Fruit fly (Drosophila melanogaster) whole organism, prepupa: Measurements from ENCODE around the gene CG11333.
A peak's percentile ranks its signal among the peaks of the same experiment; 100 is the strongest.

Source experiments
- Blimp-1 ChIP-seq: fragments of 200-800 bp; sonication (Bioruptor generic); optimal IDR thresholded peaks from 3 replicates; lab custom pipeline; 2017; ENCODE audit warnings: missing biosample characterization, missing genetic modification characterization, mild to moderate bottlenecking, moderate library complexity, missing genetic modification reagents
- CG10631 ChIP-seq: fragments of 200-800 bp; sonication (Bioruptor generic); optimal IDR thresholded peaks from 2 replicates; lab custom pipeline; 2016; ENCODE audit warnings: missing biosample characterization, missing genetic modification characterization
- CG10669 ChIP-seq: fragments of 200-800 bp; sonication (Bioruptor generic); optimal IDR thresholded peaks from 3 replicates; lab custom pipeline; 2018; ENCODE audit warnings: missing biosample characterization, mild to moderate bottlenecking, missing genetic modification characterization, moderate library complexity
- CG11294 ChIP-seq: fragments of 200-800 bp; sonication (Bioruptor generic); IDR thresholded peaks from 2 replicates; pipeline ENCODE4 v1.3.6; 2022; ENCODE audit warnings: missing biosample characterization, missing genetic modification characterization
- CG11762 ChIP-seq: fragments of 200-800 bp; sonication (Bioruptor generic); optimal IDR thresholded peaks from 3 replicates; lab custom pipeline; 2016; ENCODE audit warnings: missing biosample characterization, missing genetic modification characterization; ENCODE audit not compliant: insufficient read depth
- CG15336 ChIP-seq: fragments of 200-800 bp; sonication (Bioruptor generic); IDR thresholded peaks from 2 replicates; pipeline ENCODE4 v1.3.6; 2022; ENCODE audit warnings: missing biosample characterization, missing genetic modification characterization
- CG1621 ChIP-seq: fragments of 200-800 bp; sonication (Bioruptor generic); optimal IDR thresholded peaks from 3 replicates; lab custom pipeline; 2018; ENCODE audit warnings: missing biosample characterization, mild to moderate bottlenecking, missing genetic modification characterization
- CG16779 ChIP-seq: fragments of 200-800 bp; sonication (Bioruptor generic); optimal IDR thresholded peaks from 3 replicates; lab custom pipeline; 2017; ENCODE audit warnings: missing biosample characterization, mild to moderate bottlenecking, missing genetic modification characterization
- CG3032 ChIP-seq: fragments of 200-800 bp; optimal IDR thresholded peaks from 2 replicates; lab custom pipeline; 2019; ENCODE audit warnings: missing biosample characterization, mild to moderate bottlenecking, missing genetic modification characterization, moderate library complexity
- CG31627 ChIP-seq: fragments of 200-800 bp; sonication (Bioruptor generic); optimal IDR thresholded peaks from 3 replicates; lab custom pipeline; 2016; ENCODE audit warnings: missing biosample characterization, missing genetic modification characterization
- CG32006 ChIP-seq: fragments of 200-800 bp; sonication (Bioruptor generic); optimal IDR thresholded peaks from 3 replicates; lab custom pipeline; 2017; ENCODE audit warnings: missing biosample characterization, mild to moderate bottlenecking, missing genetic modification characterization
- CG34406 ChIP-seq: fragments of 200-800 bp; sonication (Bioruptor generic); optimal IDR thresholded peaks from 3 replicates; lab custom pipeline; 2016; ENCODE audit warnings: missing biosample characterization, missing genetic modification characterization
- CG3919 ChIP-seq: fragments of 200-800 bp; sonication (Bioruptor generic); optimal IDR thresholded peaks from 3 replicates; lab custom pipeline; 2016; ENCODE audit warnings: missing biosample characterization, missing genetic modification characterization
- CG4318 ChIP-seq: fragments of 200-800 bp; sonication (Bioruptor generic); optimal IDR thresholded peaks from 3 replicates; lab custom pipeline; 2017; ENCODE audit warnings: missing biosample characterization, mild to moderate bottlenecking, missing genetic modification characterization
- CG6163 ChIP-seq: fragments of 200-800 bp; sonication (Bioruptor generic); IDR thresholded peaks from 3 replicates; pipeline ENCODE4 v1.3.6; 2022; ENCODE audit warnings: missing biosample characterization, missing genetic modification characterization
- CG6276 ChIP-seq: fragments of 200-800 bp; sonication (Bioruptor generic); optimal IDR thresholded peaks from 2 replicates; lab custom pipeline; 2017; ENCODE audit warnings: missing biosample characterization, mild to moderate bottlenecking, missing genetic modification characterization
- CG6792 ChIP-seq: fragments of 200-800 bp; sonication (Bioruptor generic); optimal IDR thresholded peaks from 3 replicates; lab custom pipeline; 2016; ENCODE audit warnings: missing biosample characterization, missing genetic modification characterization
- CG6854 ChIP-seq: fragments of 200-800 bp; sonication (Bioruptor generic); optimal IDR thresholded peaks from 2 replicates; lab custom pipeline; 2017; ENCODE audit warnings: missing biosample characterization, mild to moderate bottlenecking, missing genetic modification characterization
- CG8119 ChIP-seq: fragments of 200-800 bp; sonication (Bioruptor generic); IDR thresholded peaks from 3 replicates; pipeline ENCODE4 v1.3.6; 2022; ENCODE audit warnings: missing biosample characterization, missing genetic modification characterization
- CG8319 ChIP-seq: fragments of 200-800 bp; sonication (Bioruptor generic); optimal IDR thresholded peaks from 3 replicates; lab custom pipeline; 2016; ENCODE audit warnings: missing biosample characterization, missing genetic modification characterization
- CG8632 ChIP-seq: fragments of 200-800 bp; sonication (Bioruptor generic); optimal IDR thresholded peaks from 3 replicates; lab custom pipeline; 2016; ENCODE audit warnings: missing biosample characterization, missing genetic modification characterization
- CG9139 ChIP-seq: fragments of 200-800 bp; sonication (Bioruptor generic); optimal IDR thresholded peaks from 3 replicates; lab custom pipeline; 2017; ENCODE audit warnings: missing biosample characterization, mild to moderate bottlenecking, missing genetic modification characterization
- Eip75B ChIP-seq: fragments of 200-800 bp; sonication (Bioruptor generic); optimal IDR thresholded peaks from 3 replicates; lab custom pipeline; 2016; ENCODE audit warnings: missing biosample characterization, missing genetic modification characterization
- Eip78C ChIP-seq: fragments of 200-800 bp; sonication (Bioruptor generic); peaks from one replicate; lab custom pipeline; 2016; ENCODE audit warnings: missing biosample characterization, missing genetic modification characterization
- Eip93F ChIP-seq: fragments of 200-800 bp; sonication (Bioruptor generic); optimal IDR thresholded peaks from 2 replicates; lab custom pipeline; 2016; ENCODE audit warnings: missing biosample characterization, mild to moderate bottlenecking, missing genetic modification characterization
- Ets21C ChIP-seq: fragments of 200-800 bp; sonication (Bioruptor generic); optimal IDR thresholded peaks from 3 replicates; lab custom pipeline; 2016; ENCODE audit warnings: missing biosample characterization, missing genetic modification characterization
- Ets96B ChIP-seq: fragments of 200-800 bp; optimal IDR thresholded peaks from 2 replicates; lab custom pipeline; 2019; ENCODE audit warnings: missing biosample characterization, mild to moderate bottlenecking, missing genetic modification characterization, moderate library complexity
- Gug ChIP-seq: fragments of 200-800 bp; sonication (Bioruptor generic); IDR thresholded peaks from 2 replicates; pipeline ENCODE4 v1.3.6; 2022; ENCODE audit warnings: missing biosample characterization, missing genetic modification characterization
- Hr38 ChIP-seq: sonication (Bioruptor generic); optimal IDR thresholded peaks from 2 replicates; lab custom pipeline; 2016; ENCODE audit warnings: missing biosample characterization, missing genetic modification characterization
- Hr4 ChIP-seq: fragments of 200-800 bp; sonication (Bioruptor generic); optimal IDR thresholded peaks from 3 replicates; lab custom pipeline; 2016; ENCODE audit warnings: missing biosample characterization, missing genetic modification characterization
- OdsH ChIP-seq: fragments of 200-800 bp; sonication (Bioruptor generic); optimal IDR thresholded peaks from 3 replicates; lab custom pipeline; 2016; ENCODE audit warnings: missing biosample characterization, missing genetic modification characterization
- Smox ChIP-seq: fragments of 200-800 bp; sonication (Bioruptor generic); optimal IDR thresholded peaks from 3 replicates; lab custom pipeline; 2016; ENCODE audit warnings: missing biosample characterization, missing genetic modification characterization
- Sox102F ChIP-seq: fragments of 200-800 bp; sonication (Bioruptor generic); optimal IDR thresholded peaks from 2 replicates; lab custom pipeline; 2016; ENCODE audit warnings: missing biosample characterization, mild to moderate bottlenecking, missing genetic modification characterization
- Sox14 ChIP-seq: fragments of 200-800 bp; sonication (Bioruptor generic); optimal IDR thresholded peaks from 3 replicates; lab custom pipeline; 2016; ENCODE audit warnings: missing biosample characterization, missing genetic modification characterization
- Sox15 ChIP-seq: fragments of 200-800 bp; sonication (Bioruptor generic); optimal IDR thresholded peaks from 3 replicates; lab custom pipeline; 2016; ENCODE audit warnings: missing biosample characterization, missing genetic modification characterization
- achi ChIP-seq: fragments of 200-800 bp; sonication (Bioruptor generic); optimal IDR thresholded peaks from 3 replicates; lab custom pipeline; 2016; ENCODE audit warnings: missing biosample characterization, missing genetic modification characterization
- cyc ChIP-seq: fragments of 200-800 bp; sonication (Bioruptor generic); optimal IDR thresholded peaks from 3 replicates; lab custom pipeline; 2016; ENCODE audit warnings: missing biosample characterization, missing genetic modification characterization
- dac ChIP-seq: fragments of 200-800 bp; sonication (Bioruptor generic); optimal IDR thresholded peaks from 2 replicates; lab custom pipeline; 2017; ENCODE audit warnings: missing biosample characterization, mild to moderate bottlenecking, missing genetic modification characterization
- dsx ChIP-seq: fragments of 200-800 bp; optimal IDR thresholded peaks from 3 replicates; lab custom pipeline; 2019; ENCODE audit warnings: missing biosample characterization, mild to moderate bottlenecking, missing genetic modification characterization, moderate library complexity; ENCODE audit not compliant: poor library complexity, severe bottlenecking
- eg ChIP-seq: fragments of 200-800 bp; sonication (Bioruptor generic); IDR thresholded peaks from 3 replicates; pipeline ENCODE4 v1.3.6; 2022; ENCODE audit warnings: missing biosample characterization, missing genetic modification characterization
- esn ChIP-seq: fragments of 200-800 bp; sonication (Bioruptor generic); optimal IDR thresholded peaks from 2 replicates; lab custom pipeline; 2016; ENCODE audit warnings: missing biosample characterization, mild to moderate bottlenecking, missing genetic modification characterization, moderate library complexity
- fd59A ChIP-seq: fragments of 200-800 bp; sonication (Bioruptor generic); optimal IDR thresholded peaks from 2 replicates; lab custom pipeline; 2017; ENCODE audit warnings: missing biosample characterization, mild to moderate bottlenecking, missing genetic modification characterization, missing genetic modification reagents
- fkh ChIP-seq: fragments of 200-800 bp; sonication (Bioruptor generic); optimal IDR thresholded peaks from 3 replicates; lab custom pipeline; 2017; ENCODE audit warnings: missing biosample characterization, mild to moderate bottlenecking, missing genetic modification characterization, moderate library complexity
- pdm3 ChIP-seq: fragments of 200-800 bp; sonication (Bioruptor generic); optimal IDR thresholded peaks from 3 replicates; lab custom pipeline; 2016; ENCODE audit warnings: missing biosample characterization, missing genetic modification characterization
- salr ChIP-seq, 2 experiments: fragments of 200-800 bp; sonication (Bioruptor generic); optimal IDR thresholded peaks; 3 replicates each; lab custom pipeline; 2016 to 2018; ENCODE audit warnings: missing biosample characterization in 2 of 2, missing genetic modification characterization in 2 of 2, mild to moderate bottlenecking in 1 of 2
- spab ChIP-seq: fragments of 200-800 bp; sonication (Bioruptor generic); optimal IDR thresholded peaks from 2 replicates; lab custom pipeline; 2017; ENCODE audit warnings: missing biosample characterization, mild to moderate bottlenecking, missing genetic modification characterization, missing genetic modification reagents
- svp ChIP-seq: fragments of 200-800 bp; sonication (Bioruptor generic); peaks from one replicate; lab custom pipeline; 2016; ENCODE audit warnings: missing biosample characterization, missing genetic modification characterization
- vri ChIP-seq: fragments of 200-800 bp; sonication (Bioruptor generic); optimal IDR thresholded peaks from 3 replicates; lab custom pipeline; 2016; ENCODE audit warnings: missing biosample characterization, mild to moderate bottlenecking, missing genetic modification characterization

Gene CG11333

DNA sequence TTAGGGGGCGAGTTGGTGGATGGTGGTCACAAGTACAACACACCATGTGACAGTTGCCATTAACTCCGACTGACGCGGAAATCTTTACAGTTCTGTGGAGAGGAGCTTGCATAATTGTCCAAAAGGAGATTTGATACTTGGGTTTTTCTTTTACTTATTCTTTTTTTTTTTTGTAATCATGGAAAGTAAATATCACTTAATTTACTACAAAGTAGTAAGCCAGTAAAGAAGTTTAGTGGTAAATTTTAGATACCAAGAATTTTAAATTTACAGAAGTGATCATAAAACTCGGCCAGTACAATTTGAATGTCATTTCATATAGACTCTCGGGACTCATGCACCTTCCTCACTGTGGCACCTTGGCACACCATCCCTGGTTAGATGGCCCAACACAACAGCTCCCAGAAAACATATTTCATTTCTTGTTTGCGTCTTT is 42.2 kb downstream of the CG11333 start (continued):
- TF ChIP-seq CG34406 (GFP tag; lab: Kevin White, UChicago), result peak; percentile 61
- TF ChIP-seq Eip78C, result peak; percentile 88
- TF ChIP-seq CG8632 (GFP tag; lab: Kevin White, UChicago), result peak; percentile 46
- no peak for TF ChIP-seq vri
- peak; percentile 84 for TF ChIP-seq esn
- no peak for TF ChIP-seq CG15336 (GFP tag; lab: Robert Waterston, UW)
- TF ChIP-seq CG8119 (GFP tag; lab: Robert Waterston, UW), result no peak
- no peak for TF ChIP-seq Ets96B
- TF ChIP-seq CG8319 (GFP tag; lab: Kevin White, UChicago), result peak; percentile 19
- no peak for TF ChIP-seq eg (GFP tag; lab: Robert Waterston, UW)
- peak; percentile 11 for TF ChIP-seq CG10669 (GFP tag; lab: Kevin White, UChicago)
- no peak for TF ChIP-seq CG6854 (GFP tag; lab: Kevin White, UChicago)
- TF ChIP-seq Eip93F (GFP tag; lab: Kevin White, UChicago), result no peak
- peak; percentile 3 for TF ChIP-seq spab (GFP tag; lab: Kevin White, UChicago)
- peak; percentile 71 for TF ChIP-seq Ets21C (GFP tag; lab: Kevin White, UChicago)
- peak; percentile 73 for TF ChIP-seq CG10631 (GFP tag; lab: Kevin White, UChicago)
- TF ChIP-seq Hr38 (GFP tag; lab: Kevin White, UChicago), result no peak
- peak; percentile 26 for TF ChIP-seq CG32006 (GFP tag; lab: Kevin White, UChicago)
- peak; percentile 64 for TF ChIP-seq Sox102F (GFP tag; lab: Kevin White, UChicago)
- peak; percentile 41 for TF ChIP-seq Sox15 (GFP tag; lab: Kevin White, UChicago)
- peak; percentile 50 for TF ChIP-seq OdsH (GFP tag; lab: Kevin White, UChicago)
- peak; percentile 46 for TF ChIP-seq CG3919 (GFP tag; lab: Kevin White, UChicago)

DNA sequence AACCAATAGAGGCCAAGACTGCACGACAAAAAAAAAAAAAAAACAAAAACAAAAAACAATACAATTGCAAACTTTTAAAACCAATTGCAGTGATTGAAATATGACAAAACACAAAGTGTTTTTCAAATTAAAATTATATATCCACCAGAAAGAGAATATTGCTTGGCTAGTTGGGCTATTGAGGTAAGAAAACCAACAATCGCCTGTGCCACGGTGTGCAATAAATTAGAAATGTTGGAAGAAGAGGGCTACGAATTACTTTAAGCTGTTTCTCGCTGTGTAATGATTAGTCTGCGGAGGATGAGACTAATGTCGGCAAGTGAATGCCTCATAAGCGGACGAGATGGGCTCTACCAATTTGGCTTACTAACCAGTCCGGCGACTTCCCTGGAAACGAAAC is 48.9 kb downstream of the CG11333 start:
- no peak for TF ChIP-seq CG9139 (GFP tag; lab: Kevin White, UChicago)
- TF ChIP-seq OdsH (GFP tag; lab: Kevin White, UChicago), result no peak
- no peak for TF ChIP-seq dsx (GFP tag; lab: Kevin White, UChicago)
- no peak for TF ChIP-seq Sox15 (GFP tag; lab: Kevin White, UChicago)
- TF ChIP-seq Eip78C, result peak; percentile 69
- TF ChIP-seq cyc (GFP tag; lab: Kevin White, UChicago), result no peak
- 0 out of 3 replicates have a peak, but pooled peaks have one; percentile 26 for TF ChIP-seq CG8119 (GFP tag; lab: Robert Waterston, UW)
- TF ChIP-seq Sox14 (GFP tag; lab: Kevin White, UChicago), result peak; percentile 34
- no peak for TF ChIP-seq esn
- TF ChIP-seq pdm3, result no peak
- TF ChIP-seq Eip75B (GFP tag; lab: Kevin White, UChicago), result no peak
- no peak for TF ChIP-seq achi (GFP tag; lab: Kevin White, UChicago)
- TF ChIP-seq dac (GFP tag; lab: Kevin White, UChicago), result no peak
- no peak for TF ChIP-seq CG6163 (GFP tag; lab: Robert Waterston, UW)
- TF ChIP-seq CG16779 (tag; lab: Kevin White, UChicago), result no peak
- TF ChIP-seq CG11762 (GFP tag; lab: Kevin White, UChicago), result no peak
- TF ChIP-seq Smox, result no peak
- no peak for TF ChIP-seq CG3032 (tag; lab: Kevin White, UChicago)
- no peak for TF ChIP-seq spab (GFP tag; lab: Kevin White, UChicago)
- TF ChIP-seq Ets21C (GFP tag; lab: Kevin White, UChicago), result no peak
- peak in 1 of 2 experiments; percentile 62 for TF ChIP-seq salr (GFP tag; optimal IDR thresholded peaks at IDR 0.05; lab: Kevin White, UChicago)
- TF ChIP-seq fd59A (GFP tag; lab: Kevin White, UChicago), result no peak
- TF ChIP-seq CG15336 (GFP tag; lab: Robert Waterston, UW), result peak; percentile 28; the same call in 1 of the 2 replicates
- TF ChIP-seq CG10631 (GFP tag; lab: Kevin White, UChicago), result peak; percentile 39
- no peak for TF ChIP-seq svp
- TF ChIP-seq CG6276 (GFP tag; lab: Kevin White, UChicago), result no peak
- TF ChIP-seq CG10669 (GFP tag; lab: Kevin White, UChicago), result no peak
- no peak for TF ChIP-seq Sox102F (GFP tag; lab: Kevin White, UChicago)
- TF ChIP-seq CG31627 (GFP tag; lab: Kevin White, UChicago), result no peak
- TF ChIP-seq CG11294, result no peak
- TF ChIP-seq CG6792, result no peak
- TF ChIP-seq CG32006 (GFP tag; lab: Kevin White, UChicago), result peak; percentile 57
- no peak for TF ChIP-seq Blimp-1 (GFP tag; lab: Kevin White, UChicago)
- no peak for TF ChIP-seq Hr38 (GFP tag; lab: Kevin White, UChicago)
- TF ChIP-seq Gug (GFP tag; lab: Robert Waterston, UW), result no peak
- peak; percentile 21 for TF ChIP-seq Hr4
- TF ChIP-seq fkh (GFP tag; lab: Kevin White, UChicago), result no peak
- no peak for TF ChIP-seq CG1621 (tag; lab: Kevin White, UChicago)
- TF ChIP-seq CG4318 (GFP tag; lab: Kevin White, UChicago), result no peak
